Worm (Caenorhabditis elegans) whole organism, L4 larva: ENCODE data around the gene col-156.

Experiments used
- dmd-9 ChIP-seq: fragments of 200-800 bp; sonication (Bioruptor generic); IDR thresholded peaks from 2 replicates; pipeline ENCODE4 v1.3.6; 2022; ENCODE audit warnings: missing genetic modification reagents, missing genetic modification characterization, missing compliant biosample characterization
- nhr-102 ChIP-seq: sonication (generic microtip); optimal IDR thresholded peaks from 2 replicates; lab custom pipeline; 2016; ENCODE audit warnings: mild to moderate bottlenecking, missing genetic modification characterization, moderate library complexity, missing compliant biosample characterization
- nhr-77 ChIP-seq: fragments of 150-350 bp; optimal IDR thresholded peaks from 2 replicates; lab custom pipeline; 2014; ENCODE audit warnings: missing biosample characterization, missing genetic modification characterization

- TF ChIP-seq dmd-9 (GFP tag; lab: Robert Waterston, UW) (no peak), nhr-77 (no peak), nhr-102 (tag; lab: Kevin White, UChicago) (no peak)
These were observed 36.5 kb upstream of the col-156 start, which contains the start of gene T11F9.10 for ce11 chrV:11486680-11487079.
